Fruit fly (Drosophila melanogaster) whole organism, embryonic: ENCODE data around the gene lbe.

ENCODE experiments used
- ATbp ChIP-seq: fragments of 200-800 bp; sonication (Bioruptor generic); optimal IDR thresholded peaks from 2 replicates; lab custom pipeline; 2017; ENCODE audit warnings: missing biosample characterization, mild to moderate bottlenecking, missing genetic modification characterization, missing genetic modification reagents
- CG10209 ChIP-seq: fragments of 200-800 bp; sonication (Bioruptor generic); optimal IDR thresholded peaks from 3 replicates; lab custom pipeline; 2017; ENCODE audit warnings: missing biosample characterization, mild to moderate bottlenecking, missing genetic modification characterization, missing genetic modification reagents
- CG10321 ChIP-seq: fragments of 200-800 bp; sonication (Bioruptor generic); IDR thresholded peaks from 2 replicates; pipeline ENCODE4 v1.3.6; 2022; ENCODE audit warnings: missing biosample characterization, missing genetic modification characterization
- CG10979 ChIP-seq: fragments of 200-800 bp; sonication (Bioruptor generic); optimal IDR thresholded peaks from 2 replicates; lab custom pipeline; 2018; ENCODE audit warnings: missing biosample characterization, mild to moderate bottlenecking, missing genetic modification characterization, moderate library complexity
- CG11456 ChIP-seq: fragments of 200-800 bp; sonication (Bioruptor generic); IDR thresholded peaks from 3 replicates; pipeline ENCODE4 v1.3.6; 2022; ENCODE audit warnings: missing biosample characterization, missing genetic modification characterization
- CG13287 ChIP-seq: fragments of 200-800 bp; sonication (Bioruptor generic); IDR thresholded peaks from 2 replicates; pipeline ENCODE4 v1.3.6; 2022; ENCODE audit warnings: missing biosample characterization, missing genetic modification characterization; ENCODE audit not compliant: partially characterized antibody
- CG13624 ChIP-seq: fragments of 200-800 bp; sonication (Bioruptor generic); optimal IDR thresholded peaks from 2 replicates; lab custom pipeline; 2016; ENCODE audit warnings: missing biosample characterization, missing genetic modification characterization
- CG14710 ChIP-seq: fragments of 200-800 bp; sonication (Bioruptor generic); optimal IDR thresholded peaks from 3 replicates; lab custom pipeline; 2019; ENCODE audit warnings: missing biosample characterization, mild to moderate bottlenecking, missing genetic modification characterization, moderate library complexity
- CG31388 ChIP-seq: fragments of 200-800 bp; sonication (Bioruptor generic); optimal IDR thresholded peaks from 2 replicates; lab custom pipeline; 2016; ENCODE audit warnings: missing biosample characterization, missing genetic modification characterization
- CG32532 ChIP-seq: fragments of 200-800 bp; sonication (Bioruptor generic); IDR thresholded peaks from 2 replicates; pipeline ENCODE4 v1.3.6; 2022; ENCODE audit warnings: missing biosample characterization, missing genetic modification characterization
- CG3838 ChIP-seq: fragments of 200-800 bp; sonication (Bioruptor generic); optimal IDR thresholded peaks from 3 replicates; lab custom pipeline; 2016; ENCODE audit warnings: missing biosample characterization, missing genetic modification characterization
- CG4360 ChIP-seq: fragments of 200-800 bp; sonication (Bioruptor generic); IDR thresholded peaks from 2 replicates; pipeline ENCODE4 v1.3.6; 2022; ENCODE audit warnings: missing biosample characterization, missing genetic modification characterization
- CG4707 ChIP-seq: fragments of 200-800 bp; sonication (Bioruptor generic); optimal IDR thresholded peaks from 2 replicates; lab custom pipeline; 2018; ENCODE audit warnings: missing biosample characterization, mild to moderate bottlenecking, missing genetic modification characterization, moderate library complexity
- CG8281 ChIP-seq: fragments of 200-800 bp; sonication (Bioruptor generic); optimal IDR thresholded peaks from 2 replicates; lab custom pipeline; 2018; ENCODE audit warnings: missing biosample characterization, mild to moderate bottlenecking, missing genetic modification characterization, moderate library complexity
- CG8359 ChIP-seq: fragments of 200-800 bp; sonication (Bioruptor generic); optimal IDR thresholded peaks from 2 replicates; lab custom pipeline; 2017; ENCODE audit warnings: missing biosample characterization, mild to moderate bottlenecking, missing genetic modification characterization, borderline replicate concordance
- Doc3 ChIP-seq: fragments of 200-800 bp; sonication (Bioruptor generic); IDR thresholded peaks from 3 replicates; pipeline ENCODE4 v1.3.6; 2022; ENCODE audit warnings: missing biosample characterization, missing genetic modification characterization; ENCODE audit not compliant: partially characterized antibody
- Eip74EF ChIP-seq, 2 experiments: fragments of 200-800 bp in 1 of 2; fragments of >200 bp in 1 of 2; sonication (Bioruptor generic) in 1 of 2; optimal IDR thresholded peaks; 2 replicates each; lab custom pipeline; 2017 to 2019; ENCODE audit warnings: missing biosample characterization in 2 of 2, missing genetic modification characterization in 2 of 2, mild to moderate bottlenecking in 1 of 2, moderate library complexity in 1 of 2
- Ets65A ChIP-seq: fragments of 200-800 bp; sonication (Bioruptor generic); peaks from one replicate; lab custom pipeline; 2016; ENCODE audit warnings: missing biosample characterization, missing genetic modification characterization
- HLHmδ ChIP-seq: fragments of 200-800 bp; sonication (Bioruptor generic); optimal IDR thresholded peaks from 2 replicates; lab custom pipeline; 2018; ENCODE audit warnings: missing biosample characterization, mild to moderate bottlenecking, missing genetic modification characterization, moderate library complexity
- HmgD ChIP-seq: fragments of 200-800 bp; sonication (Bioruptor generic); optimal IDR thresholded peaks from 3 replicates; lab custom pipeline; 2016; ENCODE audit warnings: missing biosample characterization, missing genetic modification characterization
- Hr3 ChIP-seq: fragments of 200-800 bp; sonication (Bioruptor generic); optimal IDR thresholded peaks from 3 replicates; lab custom pipeline; 2016; ENCODE audit warnings: missing biosample characterization, missing genetic modification characterization
- Nf-YA ChIP-seq: fragments of 200-800 bp; sonication (Bioruptor generic); IDR thresholded peaks from 2 replicates; pipeline ENCODE4 v1.3.6; 2022; ENCODE audit warnings: missing biosample characterization, missing genetic modification characterization
- Nf-YC ChIP-seq: fragments of 200-800 bp; optimal IDR thresholded peaks from 3 replicates; lab custom pipeline; 2019; ENCODE audit warnings: missing biosample characterization, mild to moderate bottlenecking, missing genetic modification characterization, moderate library complexity
- Sin3A ChIP-seq: fragments of >200 bp; optimal IDR thresholded peaks from 2 replicates; lab custom pipeline; 2018
- Sry-β ChIP-seq: fragments of 200-800 bp; sonication (Bioruptor generic); optimal IDR thresholded peaks from 2 replicates; lab custom pipeline; 2018; ENCODE audit warnings: missing biosample characterization, mild to moderate bottlenecking, missing genetic modification characterization, moderate library complexity
- YL-1 ChIP-seq: fragments of 200-800 bp; sonication (Bioruptor generic); optimal IDR thresholded peaks from 3 replicates; lab custom pipeline; 2017; ENCODE audit warnings: missing biosample characterization, mild to moderate bottlenecking, missing genetic modification characterization
- abd-A ChIP-seq: fragments of 200-800 bp; sonication (Bioruptor generic); optimal IDR thresholded peaks from 3 replicates; lab custom pipeline; 2019; ENCODE audit warnings: missing biosample characterization, mild to moderate bottlenecking, missing genetic modification characterization, moderate library complexity
- gem ChIP-seq: fragments of 200-800 bp; sonication (Bioruptor generic); optimal IDR thresholded peaks from 2 replicates; lab custom pipeline; 2019; ENCODE audit warnings: missing biosample characterization, mild to moderate bottlenecking, missing genetic modification characterization, moderate library complexity
- hth ChIP-seq: fragments of >200 bp; optimal IDR thresholded peaks from 2 replicates; lab custom pipeline; 2017; ENCODE audit warnings: inconsistent platforms
- kni ChIP-seq: fragments of 200-800 bp; sonication (Bioruptor generic); optimal IDR thresholded peaks from 3 replicates; lab custom pipeline; 2017; ENCODE audit warnings: mild to moderate bottlenecking, missing biosample characterization, missing genetic modification reagents, missing genetic modification characterization
- lab ChIP-seq: fragments of 200-800 bp; sonication (Bioruptor generic); optimal IDR thresholded peaks from 3 replicates; lab custom pipeline; 2017; ENCODE audit warnings: missing biosample characterization, missing genetic modification characterization, mild to moderate bottlenecking, moderate library complexity, missing genetic modification reagents
- lbe ChIP-seq: fragments of 200-800 bp; sonication (Bioruptor generic); optimal IDR thresholded peaks from 2 replicates; lab custom pipeline; 2016; ENCODE audit warnings: missing biosample characterization, mild to moderate bottlenecking, missing genetic modification characterization
- otp ChIP-seq: fragments of 200-800 bp; sonication (Bioruptor generic); IDR thresholded peaks from 3 replicates; pipeline ENCODE4, ENCODE4 v1.3.6; 2022; ENCODE audit warnings: missing biosample characterization, missing genetic modification characterization
- pb ChIP-seq: fragments of 200-800 bp; sonication (Bioruptor generic); optimal IDR thresholded peaks from 3 replicates; lab custom pipeline; 2016; ENCODE audit warnings: missing biosample characterization, missing genetic modification characterization
- peb ChIP-seq: fragments of 200-800 bp; sonication (Bioruptor generic); IDR thresholded peaks from 2 replicates; pipeline ENCODE4 v1.3.6; 2022; ENCODE audit warnings: missing biosample characterization, missing genetic modification characterization
- pnt ChIP-seq: fragments of 200-800 bp; sonication (Bioruptor generic); optimal IDR thresholded peaks from 3 replicates; lab custom pipeline; 2016; ENCODE audit warnings: missing biosample characterization, missing genetic modification characterization
- prd ChIP-seq, 3 experiments: fragments of >200 bp in 2 of 3; fragments of 200-800 bp in 1 of 3; sonication (Bioruptor generic) in 1 of 3; optimal IDR thresholded peaks in 2 of 3; IDR thresholded peaks in 1 of 3; 2 replicates in 2 of 3; 3 replicates in 1 of 3; pipeline versions ENCODE4 v1.3.6 to Lab custom; 2017 to 2022; ENCODE audit warnings: missing biosample characterization in 1 of 3, missing genetic modification characterization in 1 of 3
- pros ChIP-seq: fragments of 200-800 bp; sonication (Bioruptor generic); optimal IDR thresholded peaks from 3 replicates; lab custom pipeline; 2019; ENCODE audit warnings: missing biosample characterization, mild to moderate bottlenecking, missing genetic modification characterization, moderate library complexity
- psq ChIP-seq: fragments of 200-800 bp; sonication (Bioruptor generic); optimal IDR thresholded peaks from 2 replicates; lab custom pipeline; 2017; ENCODE audit warnings: missing biosample characterization, missing genetic modification characterization
- ranshi ChIP-seq: fragments of 200-800 bp; sonication (Bioruptor generic); IDR thresholded peaks from 2 replicates; pipeline ENCODE4 v1.3.6; 2022; ENCODE audit warnings: missing biosample characterization, missing genetic modification characterization
- sd ChIP-seq: fragments of 200-800 bp; sonication (Bioruptor generic); optimal IDR thresholded peaks from 3 replicates; lab custom pipeline; 2018; ENCODE audit warnings: missing biosample characterization, mild to moderate bottlenecking, missing genetic modification characterization, moderate library complexity
- stc ChIP-seq: fragments of 200-800 bp; sonication (Bioruptor generic); IDR thresholded peaks from 2 replicates; pipeline ENCODE4 v1.3.6; 2022; ENCODE audit warnings: missing biosample characterization, missing genetic modification characterization
- tap ChIP-seq: fragments of 200-800 bp; optimal IDR thresholded peaks from 3 replicates; lab custom pipeline; 2019; ENCODE audit warnings: missing biosample characterization, mild to moderate bottlenecking, missing genetic modification characterization, moderate library complexity
- tgo ChIP-seq: fragments of 200-800 bp; sonication (Bioruptor generic); IDR thresholded peaks from 3 replicates; pipeline ENCODE4 v1.3.6; 2022; ENCODE audit warnings: missing biosample characterization, missing genetic modification characterization
- ttk ChIP-seq: fragments of 200-800 bp; sonication (Bioruptor generic); IDR thresholded peaks from 2 replicates; pipeline ENCODE4 v2.1.2; 2022; ENCODE audit warnings: missing biosample characterization, missing genetic modification characterization
- unpg ChIP-seq: fragments of 200-800 bp; sonication (Bioruptor generic); optimal IDR thresholded peaks from 3 replicates; lab custom pipeline; 2018; ENCODE audit warnings: missing biosample characterization, mild to moderate bottlenecking, missing genetic modification characterization, moderate library complexity
- usp ChIP-seq: fragments of >200 bp; optimal IDR thresholded peaks from 2 replicates; lab custom pipeline; 2017; ENCODE audit warnings: missing biosample characterization, missing genetic modification characterization
- wdn ChIP-seq: fragments of 200-800 bp; sonication (Bioruptor generic); IDR thresholded peaks from 2 replicates; pipeline ENCODE4 v1.3.6; 2022; ENCODE audit warnings: missing biosample characterization, missing genetic modification characterization

Gene lbe

dm6 chr3R:21446334-21446733 is at the start of gene lbe (continued):
- TF ChIP-seq usp (GFP tag; lab: Kevin White, UChicago) (no peak), HmgD (GFP tag; lab: Kevin White, UChicago) (peak; percentile 25), stc (GFP tag; lab: Robert Waterston, UW) (peak; percentile 52; the same call in 1 of the 2 replicates), CG11456 (GFP tag; lab: Robert Waterston, UW) (no peak), Nf-YC (peak; percentile 100), Sin3A (lab: Kevin White, UChicago) (no peak), ATbp (no peak), tap (tag; lab: Kevin White, UChicago) (no peak), CG31388 (no peak), CG4360 (GFP tag; lab: Robert Waterston, UW) (peak; percentile 50), Hr3 (GFP tag; lab: Kevin White, UChicago) (no peak), sd (tag; lab: Kevin White, UChicago) (peak; percentile 31), CG4707 (GFP tag; lab: Kevin White, UChicago) (no peak), otp (GFP tag; lab: Robert Waterston, UW) (peak; percentile 72; the same call in 1 of the 3 replicates), abd-A (tag; lab: Kevin White, UChicago) (peak; percentile 96), CG3838 (GFP tag; lab: Kevin White, UChicago) (no peak), pnt (GFP tag; lab: Kevin White, UChicago) (no peak), psq (GFP tag; lab: Kevin White, UChicago) (no peak), CG13287 (GFP tag; lab: Robert Waterston, UW) (peak; percentile 62), pb (GFP tag; lab: Kevin White, UChicago) (peak; percentile 72), pros (GFP tag; lab: Kevin White, UChicago) (peak; percentile 1), ranshi (GFP tag; lab: Robert Waterston, UW) (no peak), kni (GFP tag; lab: Kevin White, UChicago) (peak; percentile 6), peb (GFP tag; lab: Robert Waterston, UW) (0 out of 2 replicates have a peak, but pooled peaks have one; percentile 19), CG10321 (GFP tag; lab: Robert Waterston, UW) (peak; percentile 97), Sry-β (GFP tag; lab: Kevin White, UChicago) (no peak), Ets65A (GFP tag; lab: Kevin White, UChicago) (peak; percentile 0), CG32532 (GFP tag; lab: Robert Waterston, UW) (peak; percentile 72; the same call in 1 of the 2 replicates), CG8359 (GFP tag; lab: Kevin White, UChicago) (peak; percentile 51), CG8281 (tag; lab: Kevin White, UChicago) (no peak), lab (GFP tag; lab: Kevin White, UChicago) (no peak), prd (optimal IDR thresholded peaks at IDR 0.05; lab: Kevin White, UChicago) (no peak), prd (GFP tag; IDR thresholded peaks at IDR 0.05; lab: Robert Waterston, UW) (peak; percentile 46; the same call in 1 of the 3 replicates), lbe (GFP tag; lab: Kevin White, UChicago) (no peak), tgo (GFP tag; lab: Robert Waterston, UW) (no peak), HLHmδ (no peak), CG13624 (GFP tag; lab: Kevin White, UChicago) (peak; percentile 3), Eip74EF (GFP tag; optimal IDR thresholded peaks at IDR 0.05; lab: Kevin White, UChicago) (no peak)

dm6 chr3R:21493580-21494257 is 47.4 kb upstream of the lbe start:
- TF ChIP-seq lbe (GFP tag; lab: Kevin White, UChicago): peak; percentile 83
- TF ChIP-seq ATbp: peak; percentile 54
- peak; percentile 57 for TF ChIP-seq CG14710 (tag; lab: Kevin White, UChicago)
- no peak for TF ChIP-seq wdn (GFP tag; lab: Robert Waterston, UW)
- TF ChIP-seq hth: no peak
- TF ChIP-seq Eip74EF (GFP tag; optimal IDR thresholded peaks at IDR 0.05; lab: Kevin White, UChicago): peak in 1 of 2 experiments; percentile 26
- TF ChIP-seq unpg: peak; percentile 43
- TF ChIP-seq CG10209 (GFP tag; lab: Kevin White, UChicago): no peak
- TF ChIP-seq ttk: peak; percentile 55; the same call in 1 of the 2 replicates
- peak; percentile 32 for TF ChIP-seq pb (GFP tag; lab: Kevin White, UChicago)
- TF ChIP-seq Nf-YA: no peak
- peak; percentile 74 for TF ChIP-seq CG10979 (tag; lab: Kevin White, UChicago)
- TF ChIP-seq CG11456 (GFP tag; lab: Robert Waterston, UW): peak; percentile 62; the same call in 1 of the 3 replicates
- TF ChIP-seq YL-1 (GFP tag; lab: Kevin White, UChicago): no peak
- TF ChIP-seq gem (tag; lab: Kevin White, UChicago): no peak
- no peak for TF ChIP-seq Doc3 (GFP tag; lab: Robert Waterston, UW)
